In the genomic region with DNA sequence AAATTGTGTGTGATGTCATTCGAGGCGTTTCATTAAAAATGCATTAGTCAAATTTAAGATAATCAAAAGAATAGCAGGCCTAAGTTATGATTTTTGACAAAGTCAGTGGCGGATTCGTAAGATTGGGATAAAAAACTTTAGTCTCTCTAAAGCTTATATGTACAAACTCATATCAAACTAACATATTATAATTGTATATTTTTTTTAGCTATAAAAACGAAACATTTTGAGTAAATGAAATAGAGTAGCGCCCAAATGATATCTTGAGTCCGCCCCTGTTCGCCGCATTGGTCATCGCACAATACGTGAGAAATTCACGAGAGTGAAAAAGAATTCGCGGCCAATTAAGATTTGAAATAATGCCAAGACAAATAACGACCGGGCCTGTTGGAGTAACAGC, we compare ENCODE assay signal across 3 fruit fly cellular contexts.
A peak's percentile ranks its signal among the peaks of the same experiment; 100 is the strongest.
TF ChIP-seq lines count a peak whose summit lies in the region.

No protein-coding gene starts in this region.

TF ChIP-seq in whole organism, embryonic, 481 proteins besides CTCF, POLR2A, EP300 and RAD21 (continued from another document and continues in another):
- TF ChIP-seq CG10654 (GFP tag; optimal IDR thresholded peaks at IDR 0.05; lab: Kevin White, UChicago) (peak; percentile 7), CrebB (tag; optimal IDR thresholded peaks at IDR 0.05; lab: Kevin White, UChicago) (no peak), CG3726 (GFP tag; IDR thresholded peaks at IDR 0.05; lab: Robert Waterston, UW) (no peak), CG7839 (tag; optimal IDR thresholded peaks at IDR 0.05; lab: Kevin White, UChicago) (peak; percentile 73), cad (GFP tag; optimal IDR thresholded peaks at IDR 0.05; lab: Kevin White, UChicago) (no peak), chif (GFP tag; optimal IDR thresholded peaks at IDR 0.05; lab: Kevin White, UChicago) (no peak), CG11695 (GFP tag; IDR thresholded peaks at IDR 0.05; lab: Robert Waterston, UW) (peak; percentile 56; the same call in 1 of the 3 replicates), CG8478 (optimal IDR thresholded peaks at IDR 0.05; lab: Kevin White, UChicago) (no peak), Hmx (GFP tag; optimal IDR thresholded peaks at IDR 0.05; lab: Kevin White, UChicago) (no peak), dm (GFP tag; optimal IDR thresholded peaks at IDR 0.05; lab: Kevin White, UChicago) (no peak), CG1792 (GFP tag; optimal IDR thresholded peaks at IDR 0.05; lab: Kevin White, UChicago) (no peak), z (GFP tag; IDR thresholded peaks at IDR 0.05; lab: Robert Waterston, UW) (no peak), en (GFP tag; optimal IDR thresholded peaks at IDR 0.05; lab: Kevin White, UChicago) (no peak), CG13894 (tag; optimal IDR thresholded peaks at IDR 0.05; lab: Kevin White, UChicago) (peak; percentile 33), CG34376 (GFP tag; optimal IDR thresholded peaks at IDR 0.05; lab: Kevin White, UChicago) (no peak), sima (GFP tag; optimal IDR thresholded peaks at IDR 0.05; lab: Kevin White, UChicago) (no peak), Bteb2 (GFP tag; optimal IDR thresholded peaks at IDR 0.05; lab: Kevin White, UChicago) (no peak), tll (GFP tag; optimal IDR thresholded peaks at IDR 0.05; lab: Kevin White, UChicago) (no peak), ranshi (GFP tag; IDR thresholded peaks at IDR 0.05; lab: Robert Waterston, UW) (peak; percentile 62; the same call in 1 of the 2 replicates), CG8359 (GFP tag; optimal IDR thresholded peaks at IDR 0.05; lab: Kevin White, UChicago; ENCODE audit: borderline replicate concordance) (no peak), Rfx (GFP tag; IDR thresholded peaks at IDR 0.05; lab: Robert Waterston, UW) (peak; percentile 87), Dll (GFP tag; IDR thresholded peaks at IDR 0.05; lab: Robert Waterston, UW; ENCODE audit: partially characterized antibody) (no peak), CG4404 (GFP tag; IDR thresholded peaks at IDR 0.05; lab: Robert Waterston, UW) (no peak; the same call in 1 of the 2 replicates), hbn (GFP tag; IDR thresholded peaks at IDR 0.05; lab: Robert Waterston, UW; ENCODE audit: partially characterized antibody) (no peak), fru (optimal IDR thresholded peaks at IDR 0.05; lab: Kevin White, UChicago) (no peak), Dip2 (GFP tag; IDR thresholded peaks at IDR 0.05; lab: Robert Waterston, UW) (no peak), ase (GFP tag; IDR thresholded peaks at IDR 0.05; lab: Robert Waterston, UW) (no peak), Ets97D (GFP tag; optimal IDR thresholded peaks at IDR 0.05; lab: Kevin White, UChicago) (no peak), CG10147 (GFP tag; optimal IDR thresholded peaks at IDR 0.05; lab: Kevin White, UChicago) (peak; percentile 60), CG14965 (GFP tag; optimal IDR thresholded peaks at IDR 0.05; lab: Kevin White, UChicago; ENCODE audit: borderline replicate concordance) (no peak), Lim3 (GFP tag; IDR thresholded peaks at IDR 0.05; lab: Robert Waterston, UW) (no peak), CG1602 (GFP tag; optimal IDR thresholded peaks at IDR 0.05; lab: Kevin White, UChicago) (peak; percentile 9), Aef1 (GFP tag; IDR thresholded peaks at IDR 0.05; lab: Robert Waterston, UW) (peak; percentile 79), nau (GFP tag; optimal IDR thresholded peaks at IDR 0.05; lab: Kevin White, UChicago) (no peak), kah (GFP tag; optimal IDR thresholded peaks at IDR 0.05; lab: Kevin White, UChicago) (no peak), ci (GFP tag; IDR thresholded peaks at IDR 0.05; lab: Robert Waterston, UW) (peak; percentile 53; the same call in 1 of the 3 replicates), Antp (GFP tag; optimal IDR thresholded peaks at IDR 0.05; lab: Kevin White, UChicago) (no peak), ssp (GFP tag; IDR thresholded peaks at IDR 0.05; lab: Robert Waterston, UW) (no peak), gce (GFP tag; IDR thresholded peaks at IDR 0.05; lab: Robert Waterston, UW) (0 out of 3 replicates have a peak, but pooled peaks have one; percentile 28), CG12659 (GFP tag; optimal IDR thresholded peaks at IDR 0.05; lab: Kevin White, UChicago) (peak; percentile 36), fu2 (GFP tag; optimal IDR thresholded peaks at IDR 0.05; lab: Kevin White, UChicago) (no peak), Atf-2 (GFP tag; optimal IDR thresholded peaks at IDR 0.05; lab: Kevin White, UChicago) (no peak), br (optimal IDR thresholded peaks at IDR 0.05; lab: Kevin White, UChicago) (no peak)

TF ChIP-seq in whole organism, prepupa, 60 proteins besides CTCF, POLR2A, EP300 and RAD21 (continued from another document):
- TF ChIP-seq CG16779 (tag; optimal IDR thresholded peaks at IDR 0.05; lab: Kevin White, UChicago) (no peak), CG6792 (GFP tag; optimal IDR thresholded peaks at IDR 0.05; lab: Kevin White, UChicago) (peak; percentile 52), cyc (GFP tag; optimal IDR thresholded peaks at IDR 0.05; lab: Kevin White, UChicago) (peak; percentile 77), fd85E (GFP tag; optimal IDR thresholded peaks at IDR 0.05; lab: Kevin White, UChicago) (no peak), Ets96B (tag; optimal IDR thresholded peaks at IDR 0.05; lab: Kevin White, UChicago) (peak; percentile 40), CG32006 (GFP tag; optimal IDR thresholded peaks at IDR 0.05; lab: Kevin White, UChicago) (no peak), fkh (GFP tag; optimal IDR thresholded peaks at IDR 0.05; lab: Kevin White, UChicago) (no peak), pdm3 (GFP tag; optimal IDR thresholded peaks at IDR 0.05; lab: Kevin White, UChicago) (no peak), spab (GFP tag; optimal IDR thresholded peaks at IDR 0.05; lab: Kevin White, UChicago) (no peak), CG8119 (GFP tag; IDR thresholded peaks at IDR 0.05; lab: Robert Waterston, UW) (no peak), CG11762 (GFP tag; optimal IDR thresholded peaks at IDR 0.05; lab: Kevin White, UChicago; ENCODE audit: insufficient read depth) (no peak), dsx (GFP tag; optimal IDR thresholded peaks at IDR 0.05; lab: Kevin White, UChicago; ENCODE audit: poor library complexity, severe bottlenecking) (no peak), OdsH (GFP tag; optimal IDR thresholded peaks at IDR 0.05; lab: Kevin White, UChicago) (peak; percentile 56), Lpt (GFP tag; optimal IDR thresholded peaks at IDR 0.05; lab: Kevin White, UChicago) (no peak), net (GFP tag; optimal IDR thresholded peaks at IDR 0.05; lab: Kevin White, UChicago) (no peak), CG8319 (GFP tag; optimal IDR thresholded peaks at IDR 0.05; lab: Kevin White, UChicago) (peak; percentile 38), topi (GFP tag; optimal IDR thresholded peaks at IDR 0.05; lab: Kevin White, UChicago) (peak; percentile 74), dac (GFP tag; optimal IDR thresholded peaks at IDR 0.05; lab: Kevin White, UChicago) (no peak), Ets21C (GFP tag; optimal IDR thresholded peaks at IDR 0.05; lab: Kevin White, UChicago) (peak; percentile 61), Hr39 (GFP tag; optimal IDR thresholded peaks at IDR 0.05; lab: Kevin White, UChicago) (no peak), achi (GFP tag; optimal IDR thresholded peaks at IDR 0.05; lab: Kevin White, UChicago) (peak; percentile 40), CG8632 (GFP tag; optimal IDR thresholded peaks at IDR 0.05; lab: Kevin White, UChicago) (peak; percentile 53), CG34406 (GFP tag; optimal IDR thresholded peaks at IDR 0.05; lab: Kevin White, UChicago) (peak; percentile 57), Sox102F (GFP tag; optimal IDR thresholded peaks at IDR 0.05; lab: Kevin White, UChicago) (peak; percentile 48), CG11294 (GFP tag; IDR thresholded peaks at IDR 0.05; lab: Robert Waterston, UW) (peak; percentile 34; the same call in 1 of the 2 replicates), CG6808 (GFP tag; optimal IDR thresholded peaks at IDR 0.05; lab: Kevin White, UChicago) (no peak), CG7368 (GFP tag; optimal IDR thresholded peaks at IDR 0.05; lab: Kevin White, UChicago) (no peak), CG9139 (GFP tag; optimal IDR thresholded peaks at IDR 0.05; lab: Kevin White, UChicago) (no peak), CG6163 (GFP tag; IDR thresholded peaks at IDR 0.05; lab: Robert Waterston, UW) (peak; percentile 65), CG3919 (GFP tag; optimal IDR thresholded peaks at IDR 0.05; lab: Kevin White, UChicago) (no peak), Eip75B (GFP tag; optimal IDR thresholded peaks at IDR 0.05; lab: Kevin White, UChicago) (peak; percentile 53), Eip93F (GFP tag; optimal IDR thresholded peaks at IDR 0.05; lab: Kevin White, UChicago) (no peak), CG11902 (GFP tag; optimal IDR thresholded peaks at IDR 0.05; lab: Kevin White, UChicago) (peak; percentile 65), CG10669 (GFP tag; optimal IDR thresholded peaks at IDR 0.05; lab: Kevin White, UChicago) (no peak), CG3032 (tag; optimal IDR thresholded peaks at IDR 0.05; lab: Kevin White, UChicago) (peak; percentile 51), CG6854 (GFP tag; optimal IDR thresholded peaks at IDR 0.05; lab: Kevin White, UChicago) (no peak), CG31627 (GFP tag; optimal IDR thresholded peaks at IDR 0.05; lab: Kevin White, UChicago) (peak; percentile 60), fd59A (GFP tag; optimal IDR thresholded peaks at IDR 0.05; lab: Kevin White, UChicago) (peak; percentile 2)

TF ChIP-seq in whole organism, wandering third instar larva, 38 proteins besides CTCF, POLR2A, EP300 and RAD21 (continued from another document):
- no peak for TF ChIP-seq Mio (GFP tag; optimal IDR thresholded peaks at IDR 0.05; lab: Kevin White, UChicago)
- peak; percentile 65 for TF ChIP-seq Sp1 (GFP tag; optimal IDR thresholded peaks at IDR 0.05; lab: Kevin White, UChicago)
- TF ChIP-seq N (GFP tag; optimal IDR thresholded peaks at IDR 0.05; lab: Kevin White, UChicago) = no peak
- peak; percentile 59 for TF ChIP-seq psq (GFP tag; optimal IDR thresholded peaks at IDR 0.05; lab: Kevin White, UChicago)
- no peak for TF ChIP-seq CrebA (GFP tag; optimal IDR thresholded peaks at IDR 0.05; lab: Kevin White, UChicago; ENCODE audit: borderline replicate concordance)
- no peak for TF ChIP-seq Vsx2 (GFP tag; optimal IDR thresholded peaks at IDR 0.05; lab: Kevin White, UChicago; ENCODE audit: partially characterized antibody)
- TF ChIP-seq dsf (GFP tag; optimal IDR thresholded peaks at IDR 0.05; lab: Kevin White, UChicago; ENCODE audit: borderline replicate concordance) = no peak
- peak; percentile 26 for TF ChIP-seq woc (GFP tag; optimal IDR thresholded peaks at IDR 0.05; lab: Kevin White, UChicago)
- peak; percentile 65 for TF ChIP-seq Hnf4 (GFP tag; optimal IDR thresholded peaks at IDR 0.05; lab: Kevin White, UChicago)
- TF ChIP-seq lola (GFP tag; optimal IDR thresholded peaks at IDR 0.05; lab: Kevin White, UChicago) = no peak
